Worm (Caenorhabditis elegans) whole organism, L1 larva: Measurements from ENCODE around the gene Y57A10A.4.
"Not testable (repeated sequence)": the region's sequence is repeated elsewhere in the genome, so short reads cannot be mapped to it uniquely, and the experiment has no call there.

Experiments
- F16B12.6 ChIP-seq: fragments of 150-350 bp; optimal IDR thresholded peaks from 2 replicates; lab custom pipeline; 2014; ENCODE audit warnings: missing biosample characterization, missing genetic modification characterization
- Y116A8C.19 ChIP-seq: sonication (generic microtip); optimal IDR thresholded peaks from 2 replicates; lab custom pipeline; 2016; ENCODE audit warnings: missing compliant biosample characterization, missing genetic modification characterization, borderline replicate concordance
- aha-1 ChIP-seq: fragments of 150-350 bp; optimal IDR thresholded peaks from 2 replicates; lab custom pipeline; 2014; ENCODE audit warnings: missing biosample characterization, missing genetic modification characterization
- aly-2 ChIP-seq: fragments of 150-350 bp; optimal IDR thresholded peaks from 2 replicates; lab custom pipeline; 2014; ENCODE audit warnings: missing biosample characterization, missing genetic modification characterization
- ama-1 ChIP-seq: fragments of 150-350 bp; optimal IDR thresholded peaks from 2 replicates; lab custom pipeline; 2014
- ceh-63 ChIP-seq: fragments of 200-800 bp; sonication (Bioruptor generic); optimal IDR thresholded peaks from 2 replicates; lab custom pipeline; 2018; ENCODE audit warnings: mild to moderate bottlenecking, missing genetic modification characterization, missing compliant biosample characterization
- ceh-82 ChIP-seq, 3 experiments: fragments of 150-350 bp in 1 of 3; sonication (generic microtip) in 2 of 3; optimal IDR thresholded peaks; 2 replicates each; lab custom pipeline; 2014 to 2017; ENCODE audit warnings: missing biosample characterization in 3 of 3, missing genetic modification characterization in 3 of 3
- ceh-88 ChIP-seq: fragments of 200-800 bp; sonication (Bioruptor generic); IDR thresholded peaks from 2 replicates; pipeline ENCODE4 v1.3.6; 2022; ENCODE audit warnings: missing genetic modification characterization, missing compliant biosample characterization
- dpl-1 ChIP-seq, 3 experiments: fragments of 150-350 bp in 2 of 3; sonication (generic microtip) in 1 of 3; optimal IDR thresholded peaks; 2 replicates each; lab custom pipeline; 2014 to 2017; ENCODE audit warnings: missing biosample characterization in 3 of 3, missing genetic modification characterization in 3 of 3, missing genetic modification reagents in 3 of 3
- dsc-1 ChIP-seq: sonication (generic microtip); optimal IDR thresholded peaks from 2 replicates; lab custom pipeline; 2016; ENCODE audit warnings: mild to moderate bottlenecking, missing genetic modification characterization, missing compliant biosample characterization
- efl-1 ChIP-seq, 4 experiments: fragments of 150-350 bp; optimal IDR thresholded peaks in 3 of 4; peaks in 1 of 4; 1 replicate in 1 of 4; 2 replicates in 3 of 4; lab custom pipeline; 2014; ENCODE audit warnings: missing biosample characterization in 2 of 4, missing genetic modification characterization in 2 of 4, missing genetic modification reagents in 2 of 4
- egl-27 ChIP-seq, 2 experiments: fragments of 150-350 bp in 1 of 2; sonication (generic microtip); optimal IDR thresholded peaks; 3 replicates each; lab custom pipeline; 2017 to 2018; ENCODE audit warnings: missing biosample characterization in 2 of 2, missing genetic modification characterization in 2 of 2, missing genetic modification reagents in 2 of 2
- elt-2 ChIP-seq: sonication (generic microtip); optimal IDR thresholded peaks from 2 replicates; lab custom pipeline; 2016; ENCODE audit warnings: missing genetic modification characterization, mild to moderate bottlenecking, inconsistent platforms, missing compliant biosample characterization, missing genetic modification reagents
- ets-5 ChIP-seq: fragments of 200-800 bp; sonication (Bioruptor generic); IDR thresholded peaks from 2 replicates; pipeline ENCODE4 v1.3.6; 2022; ENCODE audit warnings: missing genetic modification characterization, missing compliant biosample characterization
- fkh-10 ChIP-seq: sonication (generic microtip); optimal IDR thresholded peaks from 2 replicates; lab custom pipeline; 2017; ENCODE audit warnings: missing biosample characterization, missing genetic modification reagents, missing genetic modification characterization
- fkh-8 ChIP-seq: sonication (generic microtip); optimal IDR thresholded peaks from 2 replicates; lab custom pipeline; 2016; ENCODE audit warnings: mild to moderate bottlenecking, missing genetic modification characterization, missing compliant biosample characterization
- hlh-17 ChIP-seq: fragments of 200-800 bp; sonication (Bioruptor generic); optimal IDR thresholded peaks from 2 replicates; lab custom pipeline; 2018; ENCODE audit warnings: missing genetic modification characterization, mild to moderate bottlenecking, missing compliant biosample characterization, moderate library complexity, borderline replicate concordance
- hpl-2 ChIP-seq: fragments of 150-350 bp; optimal IDR thresholded peaks from 2 replicates; lab custom pipeline; 2014; ENCODE audit warnings: missing biosample characterization, missing genetic modification reagents, missing genetic modification characterization
- isw-1 ChIP-seq: fragments of 200-800 bp; sonication (Bioruptor generic); IDR thresholded peaks from 2 replicates; pipeline ENCODE4 v1.3.6; 2022; ENCODE audit warnings: missing genetic modification characterization, missing compliant biosample characterization
- lin-15B ChIP-seq: fragments of 150-350 bp; sonication (generic microtip); optimal IDR thresholded peaks from 3 replicates; lab custom pipeline; 2014; ENCODE audit warnings: missing biosample characterization, missing genetic modification characterization
- lin-35 ChIP-seq, 2 experiments: fragments of 150-350 bp; optimal IDR thresholded peaks; 2 replicates each; lab custom pipeline; 2014; ENCODE audit warnings: missing biosample characterization in 2 of 2, missing genetic modification characterization in 2 of 2, missing genetic modification reagents in 2 of 2
- lir-3 ChIP-seq: sonication (generic microtip); optimal IDR thresholded peaks from 2 replicates; lab custom pipeline; 2016; ENCODE audit warnings: mild to moderate bottlenecking, missing genetic modification characterization, moderate library complexity, missing compliant biosample characterization; ENCODE audit not compliant: poor library complexity
- lsy-2 ChIP-seq, 2 experiments: fragments of 150-350 bp; optimal IDR thresholded peaks; 2 replicates each; lab custom pipeline; 2014; ENCODE audit warnings: missing biosample characterization in 2 of 2, missing genetic modification characterization in 2 of 2
- nhr-11 ChIP-seq: fragments of 150-350 bp; optimal IDR thresholded peaks from 2 replicates; lab custom pipeline; 2014; ENCODE audit warnings: missing biosample characterization, missing genetic modification characterization
- nhr-71 ChIP-seq: sonication (generic microtip); optimal IDR thresholded peaks from 2 replicates; lab custom pipeline; 2016; ENCODE audit warnings: mild to moderate bottlenecking, missing genetic modification characterization, moderate library complexity, missing compliant biosample characterization
- nhr-85 ChIP-seq: sonication (generic microtip); peaks from one replicate; lab custom pipeline; 2016; ENCODE audit warnings: missing genetic modification characterization, inconsistent platforms, missing compliant biosample characterization
- pag-3 ChIP-seq: sonication (generic microtip); optimal IDR thresholded peaks from 2 replicates; lab custom pipeline; 2017; ENCODE audit warnings: missing genetic modification characterization, mild to moderate bottlenecking, missing compliant biosample characterization, antibody characterized with exemption, borderline replicate concordance; ENCODE audit not compliant: insufficient read depth
- rnt-1 ChIP-seq: sonication (generic microtip); optimal IDR thresholded peaks from 2 replicates; lab custom pipeline; 2016; ENCODE audit warnings: mild to moderate bottlenecking, missing genetic modification characterization, moderate library complexity, missing compliant biosample characterization
- skn-1 ChIP-seq: fragments of 150-350 bp; optimal IDR thresholded peaks from 2 replicates; lab custom pipeline; 2014; ENCODE audit warnings: missing biosample characterization, missing genetic modification characterization
- unc-130 ChIP-seq: fragments of 150-350 bp; optimal IDR thresholded peaks from 2 replicates; lab custom pipeline; 2017; ENCODE audit warnings: missing biosample characterization, missing genetic modification characterization, inconsistent platforms
- unc-30 ChIP-seq: sonication (generic microtip); optimal IDR thresholded peaks from 2 replicates; lab custom pipeline; 2017; ENCODE audit warnings: missing biosample characterization, missing genetic modification characterization
- unc-62 ChIP-seq: fragments of 150-350 bp; optimal IDR thresholded peaks from 2 replicates; lab custom pipeline; 2014; ENCODE audit warnings: missing biosample characterization, missing genetic modification reagents, missing genetic modification characterization
- unc-86 ChIP-seq: sonication (generic microtip); optimal IDR thresholded peaks from 2 replicates; lab custom pipeline; 2016; ENCODE audit warnings: missing genetic modification characterization, missing compliant biosample characterization
- xbp-1 ChIP-seq: sonication (generic microtip); optimal IDR thresholded peaks from 2 replicates; lab custom pipeline; 2016; ENCODE audit warnings: missing genetic modification characterization, missing compliant biosample characterization
- zip-4 ChIP-seq: fragments of 200-800 bp; sonication (Bioruptor generic); optimal IDR thresholded peaks from 2 replicates; lab custom pipeline; 2018; ENCODE audit warnings: mild to moderate bottlenecking, missing genetic modification characterization, moderate library complexity, missing compliant biosample characterization

The Y57A10A.4 gene

DNA sequence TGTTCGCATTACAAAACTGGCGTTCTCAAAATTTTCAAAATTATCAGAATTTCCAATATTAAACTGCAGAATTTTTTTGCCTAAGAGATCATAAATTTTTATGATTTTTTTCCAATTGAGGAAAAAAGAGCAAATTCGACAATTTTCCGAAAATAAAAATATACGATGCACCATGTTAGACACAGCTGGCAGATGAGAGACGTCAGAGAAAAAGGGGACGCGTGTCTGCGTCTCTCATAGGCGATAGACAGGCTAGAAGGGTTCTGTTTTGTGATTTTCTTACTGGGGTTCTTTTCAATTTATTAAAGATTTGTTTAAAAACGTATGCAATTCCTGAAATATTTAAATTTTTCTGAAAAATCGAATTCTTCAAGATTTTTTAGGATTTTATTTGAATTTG, 11.3 kb downstream of the Y57A10A.4 start:
- TF ChIP-seq unc-130 (tag; lab: Kevin White, UChicago) (no peak), unc-30 (tag; lab: Kevin White, UChicago) (no peak), dpl-1 (GFP tag; optimal IDR thresholded peaks at IDR 0.05; lab: Kevin White, UChicago) (peak in 2 of 3 experiments; percentile 2 to 13), hpl-2 (GFP tag; lab: Kevin White, UChicago) (no peak), F16B12.6 (tag; lab: Kevin White, UChicago) (peak; percentile 5), elt-2 (no peak), Y116A8C.19 (no peak), efl-1 (optimal IDR thresholded peaks at IDR 0.05; lab: Kevin White, UChicago) (peak; percentile 60 to 67), efl-1 (GFP tag; optimal IDR thresholded peaks at IDR 0.05 in 1 of 2; lab: Kevin White, UChicago) (peak in 1 of 2 experiments; percentile 33), xbp-1 (tag; lab: Kevin White, UChicago) (no peak), pag-3 (tag; lab: Kevin White, UChicago) (no peak), nhr-85 (tag; lab: Kevin White, UChicago) (no peak), lin-15B (tag; lab: Kevin White, UChicago) (peak; percentile 3), ama-1 (lab: Kevin White, UChicago) (no peak), unc-62 (GFP tag; lab: Kevin White, UChicago) (no peak), hlh-17 (GFP tag; lab: Kevin White, UChicago) (no peak), fkh-10 (GFP tag; lab: Kevin White, UChicago) (no peak), nhr-71 (no peak), lin-35 (GFP tag; optimal IDR thresholded peaks at IDR 0.05; lab: Kevin White, UChicago) (peak; percentile 8 to 45), unc-86 (tag; lab: Kevin White, UChicago) (no peak), ceh-63 (GFP tag; lab: Kevin White, UChicago) (no peak)

DNA sequence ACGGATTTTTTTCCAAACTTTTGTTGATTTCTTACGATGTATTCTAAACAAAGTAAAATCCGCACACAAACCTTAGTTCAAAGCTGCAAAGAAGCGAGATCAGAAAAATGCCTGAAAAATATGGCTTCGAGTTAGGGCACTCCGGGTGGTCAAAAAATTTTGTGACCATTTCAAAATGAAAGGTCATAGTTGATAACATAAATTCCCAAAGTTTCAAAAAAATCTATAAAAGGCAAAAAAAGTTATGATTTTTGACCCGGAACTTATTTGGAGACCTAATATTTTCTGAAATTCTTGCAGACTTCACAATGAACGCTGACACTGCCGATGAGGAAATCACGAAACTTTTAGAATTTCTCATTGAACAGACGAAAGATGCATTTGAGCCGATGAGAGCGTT, 12.8 kb downstream of the Y57A10A.4 start, which contains the start of gene Y57A10A.8:
Y57A10A.8 (plus strand) TSS at position 301 of the 400 bp plus-strand sequence.
- not testable (repeated sequence) for TF ChIP-seq egl-27 (tag; optimal IDR thresholded peaks at IDR 0.05; lab: Kevin White, UChicago); elt-2; unc-30 (tag; lab: Kevin White, UChicago)

DNA sequence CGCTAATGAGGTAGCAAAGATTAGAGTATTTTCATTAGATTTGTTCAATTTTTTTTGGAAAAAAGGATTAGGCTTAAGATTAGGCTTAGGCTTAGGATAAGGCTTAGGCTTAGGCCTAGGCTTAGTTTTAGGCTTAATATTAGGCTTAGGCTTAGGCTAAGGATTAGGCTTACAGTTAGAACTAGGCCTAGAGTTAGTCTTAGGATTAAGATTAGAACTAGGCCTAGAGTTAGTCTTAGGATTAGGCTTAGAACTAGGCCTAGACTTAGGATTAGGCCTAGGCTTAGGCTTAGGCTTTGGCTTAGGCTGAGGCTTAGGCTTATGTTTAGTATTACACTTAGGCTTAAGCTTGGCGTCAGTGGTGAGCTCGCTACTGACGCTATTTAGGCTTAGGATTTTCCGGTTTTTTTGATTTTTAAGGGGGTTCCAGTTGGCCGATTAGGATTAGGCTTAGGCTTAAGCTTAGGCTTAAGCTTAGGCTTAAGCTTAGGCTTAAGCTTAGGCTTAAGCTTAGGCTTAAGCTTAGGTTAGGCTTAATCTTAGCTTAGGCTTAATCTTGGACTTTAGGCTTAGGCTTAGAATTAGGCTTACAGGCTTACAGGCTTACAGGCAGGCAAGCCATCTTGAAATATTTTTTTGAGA, 17.9 kb downstream of the Y57A10A.4 start:
- no peak for TF ChIP-seq zip-4 (GFP tag; lab: Kevin White, UChicago)
- no peak for TF ChIP-seq lsy-2 (tag; optimal IDR thresholded peaks at IDR 0.05; lab: Kevin White, UChicago)
- TF ChIP-seq unc-130 (tag; lab: Kevin White, UChicago) = no peak
- TF ChIP-seq ama-1 (lab: Kevin White, UChicago) = no peak
- TF ChIP-seq dsc-1 (tag; lab: Kevin White, UChicago) = no peak
- no peak for TF ChIP-seq ceh-88 (GFP tag; lab: Robert Waterston, UW)
- TF ChIP-seq lir-3 (tag; lab: Kevin White, UChicago) = no peak
- TF ChIP-seq skn-1 = no peak
- TF ChIP-seq nhr-11 (tag; lab: Kevin White, UChicago) = no peak
- TF ChIP-seq fkh-8 (tag; lab: Kevin White, UChicago) = no peak
- TF ChIP-seq ceh-82 (tag; optimal IDR thresholded peaks at IDR 0.05; lab: Kevin White, UChicago) = no peak
- no peak for TF ChIP-seq isw-1
- no peak for TF ChIP-seq aha-1 (tag; lab: Kevin White, UChicago)
- no peak for TF ChIP-seq aly-2
- no peak for TF ChIP-seq rnt-1 (tag; lab: Kevin White, UChicago)

DNA sequence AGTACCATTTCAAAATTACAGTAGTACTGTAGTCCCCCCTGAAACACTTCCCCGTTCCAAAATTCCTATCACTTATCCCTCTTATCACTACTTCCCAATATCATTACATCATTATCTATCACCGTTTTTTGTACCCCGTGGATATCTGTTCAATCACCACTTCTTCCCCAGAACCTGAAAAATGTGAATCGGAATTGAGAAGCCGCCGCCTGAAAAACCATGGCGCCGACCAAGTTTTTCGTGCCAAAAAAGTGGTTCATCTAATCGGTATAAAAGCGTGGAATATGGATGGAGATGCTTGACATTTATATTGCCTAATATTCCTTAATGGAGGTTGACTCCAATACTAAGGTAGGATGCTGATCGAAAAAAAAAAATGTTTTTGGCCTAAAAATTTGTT, 20.5 kb downstream of the Y57A10A.4 start, which contains the start of gene rol-1:
rol-1 (plus strand) TSS at position 301 of the 400 bp plus-strand sequence.
- TF ChIP-seq dpl-1 (GFP tag; optimal IDR thresholded peaks at IDR 0.05; lab: Kevin White, UChicago) (no peak), ets-5 (GFP tag; lab: Robert Waterston, UW) (no peak), zip-4 (GFP tag; lab: Kevin White, UChicago) (no peak)
